Worm (Caenorhabditis elegans) whole organism, early embryonic: ENCODE results near the gene C27B7.9.

Source experiments
- B0310.2 ChIP-seq: sonication (generic microtip); optimal IDR thresholded peaks from 2 replicates; lab custom pipeline; 2016; ENCODE audit warnings: mild to moderate bottlenecking, missing genetic modification characterization, missing compliant biosample characterization
- F13C5.2 ChIP-seq: sonication (generic microtip); optimal IDR thresholded peaks from 2 replicates; lab custom pipeline; 2017; ENCODE audit warnings: mild to moderate bottlenecking, missing genetic modification characterization, inconsistent platforms, missing compliant biosample characterization
- aly-1 ChIP-seq: sonication (generic microtip); optimal IDR thresholded peaks from 2 replicates; lab custom pipeline; 2016; ENCODE audit warnings: missing genetic modification characterization, missing compliant biosample characterization
- ama-1 ChIP-seq: fragments of 150-350 bp; optimal IDR thresholded peaks from 2 replicates; lab custom pipeline; 2014
- ceh-13 ChIP-seq: fragments of 200-800 bp; sonication (Bioruptor generic); optimal IDR thresholded peaks from 2 replicates; lab custom pipeline; 2018; ENCODE audit warnings: mild to moderate bottlenecking, missing genetic modification characterization, missing compliant biosample characterization
- ceh-36 ChIP-seq: sonication (generic microtip); optimal IDR thresholded peaks from 2 replicates; lab custom pipeline; 2016; ENCODE audit warnings: missing genetic modification characterization, inconsistent platforms, missing compliant biosample characterization
- ets-7 ChIP-seq: sonication (generic microtip); optimal IDR thresholded peaks from 2 replicates; lab custom pipeline; 2016; ENCODE audit warnings: missing genotype, missing genetic modification characterization, missing compliant biosample characterization
- flt-1 ChIP-seq: fragments of 200-800 bp; sonication (Bioruptor generic); IDR thresholded peaks from 2 replicates; pipeline ENCODE4 v1.3.6; 2022; ENCODE audit warnings: missing genetic modification characterization, missing compliant biosample characterization
- hmbx-1 ChIP-seq: sonication (generic microtip); optimal IDR thresholded peaks from 2 replicates; lab custom pipeline; 2016; ENCODE audit warnings: mild to moderate bottlenecking, missing genetic modification characterization, missing compliant biosample characterization
- hmg-4 ChIP-seq: fragments of 200-800 bp; sonication (Bioruptor generic); optimal IDR thresholded peaks from 2 replicates; lab custom pipeline; 2018; ENCODE audit warnings: mild to moderate bottlenecking, missing genetic modification characterization, missing compliant biosample characterization
- hnd-1 ChIP-seq: sonication (generic microtip); optimal IDR thresholded peaks from 2 replicates; lab custom pipeline; 2016; ENCODE audit warnings: missing genetic modification characterization, missing compliant biosample characterization
- pes-1 ChIP-seq: fragments of 200-800 bp; sonication (Bioruptor generic); IDR thresholded peaks from 2 replicates; pipeline ENCODE4 v1.3.6; 2022; ENCODE audit warnings: missing genetic modification reagents, missing genetic modification characterization, missing compliant biosample characterization
- scrt-1 ChIP-seq: fragments of 200-800 bp; sonication (Bioruptor generic); IDR thresholded peaks from 2 replicates; pipeline ENCODE4 v1.3.6; 2022; ENCODE audit warnings: missing genetic modification characterization, missing compliant biosample characterization
- sea-1 ChIP-seq: fragments of 200-800 bp; sonication (Bioruptor generic); conservative IDR thresholded peaks from 2 replicates; pipeline ENCODE4 v1.3.6; 2022; ENCODE audit warnings: missing genetic modification characterization, missing compliant biosample characterization
- tbx-11 ChIP-seq: fragments of 200-800 bp; sonication (Bioruptor generic); IDR thresholded peaks from 2 replicates; pipeline ENCODE4 v1.3.6; 2022; ENCODE audit warnings: missing genetic modification characterization, missing compliant biosample characterization
- tbx-37 ChIP-seq: fragments of 200-800 bp; sonication (Bioruptor generic); conservative IDR thresholded peaks from 2 replicates; pipeline ENCODE4 v1.3.6; 2022; ENCODE audit warnings: missing genetic modification reagents, missing genetic modification characterization, missing compliant biosample characterization
- tra-4 ChIP-seq: sonication (generic microtip); optimal IDR thresholded peaks from 2 replicates; lab custom pipeline; 2017; ENCODE audit warnings: missing genetic modification characterization, missing compliant biosample characterization

Gene C27B7.9

DNA sequence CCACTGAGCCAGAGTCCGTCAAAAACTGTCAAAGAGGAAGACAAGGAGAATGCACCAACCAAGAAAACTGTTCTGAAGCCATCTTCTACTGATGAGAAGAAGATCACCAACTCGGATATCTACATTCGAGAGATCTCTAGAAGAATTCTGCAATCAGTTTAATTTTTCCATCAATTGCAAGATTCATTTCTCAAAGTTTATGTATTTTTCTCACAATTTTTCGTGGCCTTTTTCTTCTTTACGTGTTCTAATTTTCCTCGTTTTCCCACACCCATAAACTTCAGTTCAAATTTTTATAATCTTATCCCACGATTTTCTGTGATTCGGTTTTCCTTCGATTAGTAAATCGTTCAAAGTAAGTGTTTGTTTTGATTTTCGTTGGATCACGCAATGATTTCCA, 42.1 kb downstream of the C27B7.9 start, which contains the start of gene hdl-2:
Gene hdl-2 (plus strand): TSS at position 301 of the 400 bp plus-strand sequence.
- TF ChIP-seq tra-4 (tag; lab: Kevin White, UChicago) = no peak
- TF ChIP-seq hmg-4 (GFP tag; lab: Kevin White, UChicago) = no peak
- TF ChIP-seq ets-7 (tag; lab: Kevin White, UChicago) = no peak
- TF ChIP-seq ceh-13 (GFP tag; lab: Kevin White, UChicago) = no peak
- TF ChIP-seq B0310.2 = no peak
- no peak for TF ChIP-seq scrt-1
- no peak for TF ChIP-seq pes-1 (GFP tag; lab: Robert Waterston, UW)
- TF ChIP-seq sea-1 (GFP tag; lab: Robert Waterston, UW) = no peak
- TF ChIP-seq ceh-36 = no peak
- no peak for TF ChIP-seq tbx-11 (GFP tag; lab: Robert Waterston, UW)
- no peak for TF ChIP-seq aly-1 (tag; lab: Kevin White, UChicago)
- TF ChIP-seq hmbx-1 (tag; lab: Kevin White, UChicago) = no peak
- no peak for TF ChIP-seq tbx-37 (GFP tag; lab: Robert Waterston, UW)
- no peak for TF ChIP-seq ama-1
- TF ChIP-seq F13C5.2 (tag; lab: Kevin White, UChicago) = no peak
- no peak for TF ChIP-seq hnd-1 (tag; lab: Kevin White, UChicago)
- TF ChIP-seq flt-1 (GFP tag; lab: Robert Waterston, UW) = no peak

DNA sequence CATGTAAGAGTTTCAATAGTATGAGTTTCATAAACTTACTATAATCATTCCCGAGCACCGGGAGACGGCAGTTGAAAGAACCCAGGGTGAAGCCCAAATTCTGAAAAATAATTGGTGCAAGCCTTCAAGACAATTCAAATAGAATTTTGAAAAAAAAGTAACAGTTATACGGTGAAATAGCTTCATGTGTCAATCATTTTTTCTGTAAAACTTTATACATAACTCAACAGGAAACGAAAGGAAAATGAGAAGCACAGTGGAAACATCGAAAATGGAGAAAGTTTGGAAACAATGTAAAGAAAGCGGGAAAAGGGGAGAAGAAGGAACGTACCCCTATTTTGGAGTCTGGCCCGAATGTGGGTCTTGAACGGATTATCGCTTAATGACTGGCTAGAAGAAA, 43.0 kb downstream of the C27B7.9 start, which contains the start of gene C09G9.3:
Gene C09G9.3 (minus strand): TSS at position 101 of the 400 bp plus-strand sequence.
- TF ChIP-seq ceh-36 (no peak), sea-1 (GFP tag; lab: Robert Waterston, UW) (no peak), hnd-1 (tag; lab: Kevin White, UChicago) (no peak), pes-1 (GFP tag; lab: Robert Waterston, UW) (no peak), hmbx-1 (tag; lab: Kevin White, UChicago) (no peak), hmg-4 (GFP tag; lab: Kevin White, UChicago) (no peak), scrt-1 (no peak), tbx-37 (GFP tag; lab: Robert Waterston, UW) (no peak), tbx-11 (GFP tag; lab: Robert Waterston, UW) (no peak)

DNA sequence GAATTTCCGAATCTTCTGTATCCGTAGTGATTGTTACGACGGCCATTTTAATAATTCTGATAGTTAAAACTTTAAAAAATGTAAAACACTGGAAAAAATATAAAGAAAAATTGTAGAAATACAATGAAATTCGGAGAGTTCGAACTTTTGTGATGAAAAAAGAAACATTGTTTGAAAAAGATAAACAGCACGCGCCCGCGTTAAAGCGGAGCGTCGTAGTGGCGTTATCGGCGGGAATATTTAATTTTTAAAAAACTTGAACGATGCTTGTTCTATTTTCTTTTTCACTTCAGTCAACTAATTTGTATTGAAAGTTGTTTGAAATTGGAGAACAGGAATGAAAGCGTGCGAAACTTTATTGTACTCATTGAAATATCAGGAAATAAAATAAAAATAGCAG, 46.3 kb downstream of the C27B7.9 start, which contains the start of gene npp-23:
Gene npp-23 (minus strand): TSS at position 56 of the 400 bp plus-strand sequence.
- TF ChIP-seq F13C5.2 (tag; lab: Kevin White, UChicago) (no peak), ets-7 (tag; lab: Kevin White, UChicago) (no peak), flt-1 (GFP tag; lab: Robert Waterston, UW) (no peak), sea-1 (GFP tag; lab: Robert Waterston, UW) (no peak), ceh-36 (no peak), tbx-11 (GFP tag; lab: Robert Waterston, UW) (no peak), hmg-4 (GFP tag; lab: Kevin White, UChicago) (no peak), aly-1 (tag; lab: Kevin White, UChicago) (no peak), scrt-1 (no peak), ama-1 (no peak), ceh-13 (GFP tag; lab: Kevin White, UChicago) (no peak)

DNA sequence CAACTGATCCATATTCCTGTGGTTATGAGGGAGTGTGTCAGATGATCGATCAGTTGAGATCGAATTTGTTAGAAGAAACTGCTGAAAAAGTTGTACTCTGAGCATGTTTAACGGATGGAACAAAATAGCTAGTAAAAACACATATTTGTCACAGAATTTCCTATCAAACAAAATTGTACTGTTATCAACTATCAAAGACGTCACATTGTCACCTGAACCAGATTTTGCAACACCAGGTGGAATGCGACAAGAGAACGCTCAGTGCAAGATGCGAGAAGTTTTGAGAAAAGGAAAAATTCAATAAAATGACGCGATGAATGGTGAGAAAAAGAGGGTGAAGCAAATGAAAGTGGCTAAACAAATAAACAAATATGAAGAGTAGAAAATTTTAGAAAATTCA, 48.3 kb downstream of the C27B7.9 start:
- TF ChIP-seq aly-1 (tag; lab: Kevin White, UChicago) (no peak), F13C5.2 (tag; lab: Kevin White, UChicago) (no peak), pes-1 (GFP tag; lab: Robert Waterston, UW) (no peak), ceh-13 (GFP tag; lab: Kevin White, UChicago) (no peak), ama-1 (no peak), tbx-37 (GFP tag; lab: Robert Waterston, UW) (no peak)

DNA sequence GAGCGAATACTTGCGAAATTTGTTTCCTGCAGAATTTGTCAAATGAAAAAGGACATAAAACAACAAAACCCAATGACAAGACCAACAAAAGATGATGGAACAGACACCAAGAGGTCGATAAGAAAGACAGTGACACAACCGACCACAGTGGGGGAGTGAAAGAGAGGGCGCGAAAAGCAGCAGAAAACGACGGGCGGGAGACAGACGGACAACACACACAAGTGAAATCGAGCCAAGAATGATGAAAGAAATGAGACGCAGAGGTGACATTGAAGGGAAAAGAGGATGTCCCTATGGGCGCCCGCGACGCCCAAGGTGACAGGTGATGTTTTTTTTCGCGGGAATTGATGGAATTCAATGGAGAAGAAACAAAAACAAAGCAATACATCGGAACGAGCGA, 49.8 kb downstream of the C27B7.9 start:
- TF ChIP-seq tbx-37 (GFP tag; lab: Robert Waterston, UW) (no peak), F13C5.2 (tag; lab: Kevin White, UChicago) (no peak), ceh-13 (GFP tag; lab: Kevin White, UChicago) (no peak), hmg-4 (GFP tag; lab: Kevin White, UChicago) (peak; percentile 30)
